Fruit fly (Drosophila melanogaster) whole organism, embryonic: ENCODE data around the gene CG7120.

Experiments
- Blimp-1 ChIP-seq: fragments of 200-800 bp; sonication (Bioruptor generic); optimal IDR thresholded peaks from 3 replicates; lab custom pipeline; 2018; ENCODE audit warnings: missing biosample characterization, missing genetic modification characterization, mild to moderate bottlenecking, moderate library complexity, missing genetic modification reagents
- CG10267 ChIP-seq: fragments of 200-800 bp; sonication (Bioruptor generic); optimal IDR thresholded peaks from 2 replicates; lab custom pipeline; 2018; ENCODE audit warnings: missing biosample characterization, mild to moderate bottlenecking, missing genetic modification characterization, moderate library complexity
- CG10959 ChIP-seq: fragments of 200-800 bp; sonication (Bioruptor generic); IDR thresholded peaks from 2 replicates; pipeline ENCODE4 v1.3.6; 2022; ENCODE audit warnings: missing biosample characterization, missing genetic modification characterization
- CG11093 ChIP-seq: fragments of 200-800 bp; sonication (Bioruptor generic); IDR thresholded peaks from 3 replicates; pipeline ENCODE4 v1.3.6; 2022; ENCODE audit warnings: missing biosample characterization, missing genetic modification characterization
- CG11560 ChIP-seq: fragments of 200-800 bp; sonication (Bioruptor generic); IDR thresholded peaks from 3 replicates; pipeline ENCODE4 v1.3.6; 2022; ENCODE audit warnings: missing biosample characterization, missing genetic modification characterization
- CG11695 ChIP-seq: fragments of 200-800 bp; sonication (Bioruptor generic); IDR thresholded peaks from 3 replicates; pipeline ENCODE4 v1.3.6; 2022; ENCODE audit warnings: missing biosample characterization, missing genetic modification characterization
- CG13296 ChIP-seq: fragments of 200-800 bp; sonication (Bioruptor generic); optimal IDR thresholded peaks from 3 replicates; lab custom pipeline; 2018; ENCODE audit warnings: missing biosample characterization, mild to moderate bottlenecking, missing genetic modification characterization
- CG17568 ChIP-seq: fragments of 200-800 bp; sonication (Bioruptor generic); optimal IDR thresholded peaks from 2 replicates; lab custom pipeline; 2018; ENCODE audit warnings: missing biosample characterization, mild to moderate bottlenecking, missing genetic modification characterization, moderate library complexity
- CG1832 ChIP-seq: fragments of 200-800 bp; sonication (Bioruptor generic); optimal IDR thresholded peaks from 2 replicates; lab custom pipeline; 2017; ENCODE audit warnings: missing biosample characterization, mild to moderate bottlenecking, missing genetic modification characterization, inconsistent platforms
- CG30403 ChIP-seq: fragments of 200-800 bp; sonication (Bioruptor generic); optimal IDR thresholded peaks from 3 replicates; lab custom pipeline; 2016; ENCODE audit warnings: missing biosample characterization, missing genetic modification characterization
- CG31224 ChIP-seq: fragments of 200-800 bp; sonication (Bioruptor generic); IDR thresholded peaks from 2 replicates; pipeline ENCODE4 v1.3.6; 2022; ENCODE audit warnings: missing biosample characterization, missing genetic modification characterization
- CG7928 ChIP-seq: fragments of 200-800 bp; sonication (Bioruptor generic); optimal IDR thresholded peaks from 2 replicates; lab custom pipeline; 2017; ENCODE audit warnings: missing biosample characterization, mild to moderate bottlenecking, missing genetic modification characterization
- CG7963 ChIP-seq: fragments of 200-800 bp; sonication (Bioruptor generic); IDR thresholded peaks from 3 replicates; pipeline ENCODE4 v1.3.6; 2022; ENCODE audit warnings: missing biosample characterization, missing genetic modification characterization; ENCODE audit not compliant: partially characterized antibody
- H2.0 ChIP-seq: fragments of 200-800 bp; sonication (Bioruptor generic); IDR thresholded peaks from 2 replicates; pipeline ENCODE4 v1.3.6; 2022; ENCODE audit warnings: missing biosample characterization, missing genetic modification characterization
- Hr39 ChIP-seq: fragments of >200 bp; optimal IDR thresholded peaks from 2 replicates; lab custom pipeline; 2017
- Kr ChIP-seq: fragments of 200-800 bp; sonication (Bioruptor generic); optimal IDR thresholded peaks from 2 replicates; lab custom pipeline; 2017; ENCODE audit warnings: missing biosample characterization, mild to moderate bottlenecking, missing genetic modification characterization
- Nf-YB ChIP-seq: fragments of 200-800 bp; sonication (Bioruptor generic); optimal IDR thresholded peaks from 3 replicates; lab custom pipeline; 2019; ENCODE audit warnings: missing biosample characterization, mild to moderate bottlenecking, missing genetic modification characterization, moderate library complexity
- Ravus ChIP-seq: fragments of 200-800 bp; sonication (Bioruptor generic); IDR thresholded peaks from 2 replicates; pipeline ENCODE4 v1.3.6; 2022; ENCODE audit warnings: missing biosample characterization, missing genetic modification characterization
- Xbp1 ChIP-seq: fragments of 200-800 bp; sonication (Bioruptor generic); optimal IDR thresholded peaks from 3 replicates; lab custom pipeline; 2016; ENCODE audit warnings: missing biosample characterization, mild to moderate bottlenecking, missing genetic modification characterization
- YL-1 ChIP-seq: fragments of 200-800 bp; sonication (Bioruptor generic); optimal IDR thresholded peaks from 3 replicates; lab custom pipeline; 2017; ENCODE audit warnings: missing biosample characterization, mild to moderate bottlenecking, missing genetic modification characterization
- ab ChIP-seq: fragments of 200-800 bp; sonication (Bioruptor generic); optimal IDR thresholded peaks from 2 replicates; lab custom pipeline; 2016; ENCODE audit warnings: missing biosample characterization, missing genetic modification characterization
- ac ChIP-seq: fragments of 200-800 bp; sonication (Bioruptor generic); optimal IDR thresholded peaks from 3 replicates; lab custom pipeline; 2017; ENCODE audit warnings: missing biosample characterization, mild to moderate bottlenecking, missing genetic modification characterization
- amos ChIP-seq: fragments of 200-800 bp; sonication (Bioruptor generic); IDR thresholded peaks from 2 replicates; pipeline ENCODE4 v1.3.6; 2022; ENCODE audit warnings: missing biosample characterization, missing genetic modification characterization; ENCODE audit not compliant: partially characterized antibody
- bcd ChIP-seq: fragments of 200-800 bp; sonication (Bioruptor generic); optimal IDR thresholded peaks from 2 replicates; lab custom pipeline; 2017; ENCODE audit warnings: missing biosample characterization, mild to moderate bottlenecking, missing genetic modification characterization
- corto ChIP-seq: fragments of 200-800 bp; sonication (Bioruptor generic); optimal IDR thresholded peaks from 2 replicates; lab custom pipeline; 2016; ENCODE audit warnings: missing biosample characterization, mild to moderate bottlenecking, missing genetic modification characterization, moderate library complexity
- crol ChIP-seq: fragments of 200-800 bp; sonication (Bioruptor generic); IDR thresholded peaks from 2 replicates; pipeline ENCODE4 v1.3.6; 2022; ENCODE audit warnings: missing biosample characterization, missing genetic modification characterization
- dimm ChIP-seq: fragments of 200-800 bp; sonication (Bioruptor generic); IDR thresholded peaks from 2 replicates; pipeline ENCODE4 v1.3.6; 2022; ENCODE audit warnings: missing biosample characterization, missing genetic modification characterization
- dysf ChIP-seq: fragments of 200-800 bp; sonication (Bioruptor generic); IDR thresholded peaks from 3 replicates; pipeline ENCODE4 v1.3.6; 2022; ENCODE audit warnings: missing biosample characterization, missing genetic modification characterization
- eve ChIP-seq, 2 experiments: fragments of >200 bp; optimal IDR thresholded peaks; 2 replicates each; lab custom pipeline; 2017; ENCODE audit warnings: missing biosample characterization in 2 of 2, missing genetic modification characterization in 2 of 2
- eyg ChIP-seq: fragments of 200-800 bp; sonication (Bioruptor generic); optimal IDR thresholded peaks from 3 replicates; lab custom pipeline; 2016; ENCODE audit warnings: missing biosample characterization, missing genetic modification characterization
- gfzf ChIP-seq: fragments of 200-800 bp; sonication (Bioruptor generic); optimal IDR thresholded peaks from 2 replicates; lab custom pipeline; 2016; ENCODE audit warnings: missing biosample characterization, mild to moderate bottlenecking, missing genetic modification characterization, moderate library complexity
- hth ChIP-seq: fragments of >200 bp; optimal IDR thresholded peaks from 2 replicates; lab custom pipeline; 2017; ENCODE audit warnings: inconsistent platforms
- insv ChIP-seq, 2 experiments: fragments of 200-800 bp; sonication (Bioruptor generic); optimal IDR thresholded peaks; 3 replicates each; lab custom pipeline; 2016 to 2018; ENCODE audit warnings: missing biosample characterization in 2 of 2, missing genetic modification characterization in 2 of 2
- kah ChIP-seq: fragments of 200-800 bp; sonication (Bioruptor generic); optimal IDR thresholded peaks from 2 replicates; lab custom pipeline; 2018; ENCODE audit warnings: missing biosample characterization, mild to moderate bottlenecking, missing genetic modification characterization
- kay ChIP-seq: fragments of 200-800 bp; sonication (Bioruptor generic); optimal IDR thresholded peaks from 2 replicates; lab custom pipeline; 2016; ENCODE audit warnings: missing biosample characterization, missing genetic modification characterization
- lmd ChIP-seq: fragments of 200-800 bp; sonication (Bioruptor generic); IDR thresholded peaks from 2 replicates; pipeline ENCODE4 v1.3.6; 2022; ENCODE audit warnings: missing biosample characterization, missing genetic modification characterization
- mam ChIP-seq: fragments of 200-800 bp; sonication (Bioruptor generic); optimal IDR thresholded peaks from 3 replicates; lab custom pipeline; 2016; ENCODE audit warnings: missing biosample characterization, missing genetic modification characterization
- nau ChIP-seq: fragments of 200-800 bp; sonication (Bioruptor generic); optimal IDR thresholded peaks from 3 replicates; lab custom pipeline; 2017; ENCODE audit warnings: missing biosample characterization, mild to moderate bottlenecking, missing genetic modification characterization, missing genetic modification reagents
- odd ChIP-seq: fragments of 200-800 bp; sonication (Bioruptor generic); optimal IDR thresholded peaks from 2 replicates; lab custom pipeline; 2017; ENCODE audit warnings: missing biosample characterization, mild to moderate bottlenecking, missing genetic modification characterization
- peb ChIP-seq: fragments of 200-800 bp; sonication (Bioruptor generic); IDR thresholded peaks from 2 replicates; pipeline ENCODE4 v1.3.6; 2022; ENCODE audit warnings: missing biosample characterization, missing genetic modification characterization
- prd ChIP-seq, 3 experiments: fragments of >200 bp in 2 of 3; fragments of 200-800 bp in 1 of 3; sonication (Bioruptor generic) in 1 of 3; optimal IDR thresholded peaks in 2 of 3; IDR thresholded peaks in 1 of 3; 2 replicates in 2 of 3; 3 replicates in 1 of 3; pipeline versions ENCODE4 v1.3.6 to Lab custom; 2017 to 2022; ENCODE audit warnings: missing biosample characterization in 1 of 3, missing genetic modification characterization in 1 of 3
- run ChIP-seq: fragments of 200-800 bp; sonication (Bioruptor generic); optimal IDR thresholded peaks from 3 replicates; lab custom pipeline; 2018; ENCODE audit warnings: missing biosample characterization, mild to moderate bottlenecking, missing genetic modification characterization
- sisA ChIP-seq: fragments of 200-800 bp; sonication (Bioruptor generic); IDR thresholded peaks from 2 replicates; pipeline ENCODE4 v1.3.6; 2022; ENCODE audit warnings: missing biosample characterization, missing genetic modification characterization
- slp2 ChIP-seq: fragments of 200-800 bp; sonication (Bioruptor generic); optimal IDR thresholded peaks from 2 replicates; lab custom pipeline; 2016; ENCODE audit warnings: missing biosample characterization, missing genetic modification characterization
- stc ChIP-seq: fragments of 200-800 bp; sonication (Bioruptor generic); IDR thresholded peaks from 2 replicates; pipeline ENCODE4 v1.3.6; 2022; ENCODE audit warnings: missing biosample characterization, missing genetic modification characterization
- tap ChIP-seq: fragments of 200-800 bp; optimal IDR thresholded peaks from 3 replicates; lab custom pipeline; 2019; ENCODE audit warnings: missing biosample characterization, mild to moderate bottlenecking, missing genetic modification characterization, moderate library complexity
- tll ChIP-seq, 2 experiments: fragments of 200-800 bp in 1 of 2; fragments of >200 bp in 1 of 2; sonication (Bioruptor generic) in 1 of 2; optimal IDR thresholded peaks; 2 replicates each; lab custom pipeline; 2017 to 2019; ENCODE audit warnings: missing biosample characterization in 2 of 2, missing genetic modification characterization in 2 of 2, mild to moderate bottlenecking in 1 of 2, moderate library complexity in 1 of 2
- ttk ChIP-seq: fragments of 200-800 bp; sonication (Bioruptor generic); IDR thresholded peaks from 2 replicates; pipeline ENCODE4 v2.1.2; 2022; ENCODE audit warnings: missing biosample characterization, missing genetic modification characterization
- twi ChIP-seq: fragments of 200-800 bp; optimal IDR thresholded peaks from 2 replicates; lab custom pipeline; 2019; ENCODE audit warnings: missing biosample characterization, mild to moderate bottlenecking, missing genetic modification characterization, moderate library complexity
- vvl ChIP-seq: fragments of 200-800 bp; sonication (Bioruptor generic); IDR thresholded peaks from 2 replicates; pipeline ENCODE4 v1.3.6; 2022; ENCODE audit warnings: missing biosample characterization, missing genetic modification characterization

CG7120 gene

DNA sequence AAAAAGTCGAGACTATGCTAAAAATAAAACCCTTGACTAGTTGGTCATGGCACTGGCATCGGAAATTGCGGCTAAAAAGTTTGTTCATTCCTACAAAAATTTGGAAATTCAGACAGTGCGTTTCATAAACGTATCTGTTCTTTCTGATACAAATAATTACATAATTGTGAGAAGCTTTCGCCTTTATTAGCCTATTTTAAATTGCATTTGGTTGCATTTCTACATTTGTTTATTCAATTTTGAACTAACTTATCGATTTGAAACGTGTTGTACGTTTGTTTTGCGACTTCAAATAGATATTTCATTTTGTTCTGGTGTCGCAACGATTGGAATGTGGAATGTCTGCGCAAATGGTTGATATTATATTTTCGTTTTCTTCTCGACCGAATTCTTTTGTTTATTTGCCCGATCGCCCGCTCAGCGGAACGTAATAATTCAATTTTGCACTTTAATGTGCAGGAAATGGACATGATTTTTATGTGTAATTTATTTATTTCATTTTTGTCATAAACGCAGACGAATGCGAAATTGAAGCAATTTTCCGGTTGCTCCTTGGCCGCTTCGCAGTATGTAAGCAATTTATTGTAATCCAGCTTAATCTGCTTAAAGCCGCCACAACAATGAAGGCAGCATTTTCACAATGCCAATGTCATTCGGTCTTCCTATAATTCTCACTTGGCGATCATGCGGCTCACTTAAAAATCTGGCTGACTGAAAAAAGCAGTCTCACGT lies 50.4 kb downstream of the CG7120 start (continued):
- TF ChIP-seq mam (GFP tag; lab: Kevin White, UChicago) (peak; percentile 60), YL-1 (GFP tag; lab: Kevin White, UChicago) (no peak), kay (GFP tag; lab: Kevin White, UChicago) (no peak), eyg (GFP tag; lab: Kevin White, UChicago) (no peak), twi (tag; lab: Kevin White, UChicago) (no peak), CG11093 (GFP tag; lab: Robert Waterston, UW) (no peak), sisA (GFP tag; lab: Robert Waterston, UW) (peak; percentile 46; the same call in 1 of the 2 replicates), Nf-YB (GFP tag; lab: Kevin White, UChicago) (no peak), H2.0 (GFP tag; lab: Robert Waterston, UW) (peak; percentile 47; the same call in 1 of the 2 replicates), CG7963 (GFP tag; lab: Robert Waterston, UW) (no peak), ab (no peak), tll (GFP tag; optimal IDR thresholded peaks at IDR 0.05; lab: Kevin White, UChicago) (no peak), eve (GFP tag; optimal IDR thresholded peaks at IDR 0.05; lab: Kevin White, UChicago) (no peak), peb (no peak), CG31224 (GFP tag; lab: Robert Waterston, UW) (peak; percentile 32; the same call in 1 of the 2 replicates), CG30403 (GFP tag; lab: Kevin White, UChicago) (peak; percentile 62), Xbp1 (GFP tag; lab: Kevin White, UChicago) (peak; percentile 62), hth (lab: Kevin White, UChicago) (no peak), CG10959 (GFP tag; lab: Robert Waterston, UW) (no peak), odd (GFP tag; lab: Kevin White, UChicago) (peak; percentile 42), CG11560 (tag; lab: Robert Waterston, UW) (no peak), prd (optimal IDR thresholded peaks at IDR 0.05; lab: Kevin White, UChicago) (no peak), prd (GFP tag; IDR thresholded peaks at IDR 0.05; lab: Robert Waterston, UW) (no peak), Blimp-1 (GFP tag; lab: Kevin White, UChicago) (peak; percentile 31), CG17568 (GFP tag; lab: Kevin White, UChicago) (peak; percentile 56), lmd (GFP tag; lab: Robert Waterston, UW) (peak; percentile 63; the same call in 1 of the 2 replicates), CG7928 (GFP tag; lab: Kevin White, UChicago) (peak; percentile 37), CG13296 (GFP tag; lab: Kevin White, UChicago) (peak; percentile 69), Hr39 (lab: Kevin White, UChicago) (no peak), kah (GFP tag; lab: Kevin White, UChicago) (peak; percentile 27), nau (GFP tag; lab: Kevin White, UChicago) (no peak), Ravus (no peak; the same call in 1 of the 2 replicates), ttk (GFP tag; lab: Robert Waterston, UW) (no peak), insv (GFP tag; optimal IDR thresholded peaks at IDR 0.05; lab: Kevin White, UChicago) (no peak), CG11695 (GFP tag; lab: Robert Waterston, UW) (peak; percentile 79), ac (GFP tag; lab: Kevin White, UChicago) (no peak), gfzf (no peak), bcd (GFP tag; lab: Kevin White, UChicago) (peak; percentile 33), dysf (peak; percentile 62; the same call in 2 of the 3 replicates), dimm (no peak), tap (peak; percentile 51), amos (GFP tag; lab: Robert Waterston, UW) (no peak), CG10267 (tag; lab: Kevin White, UChicago) (peak; percentile 20), corto (GFP tag; lab: Kevin White, UChicago) (no peak), stc (no peak; the same call in 1 of the 2 replicates), slp2 (peak; percentile 15), crol (GFP tag; lab: Robert Waterston, UW) (no peak), Kr (GFP tag; lab: Kevin White, UChicago) (no peak), CG1832 (GFP tag; lab: Kevin White, UChicago) (no peak), run (tag; lab: Kevin White, UChicago) (no peak), vvl (GFP tag; lab: Robert Waterston, UW) (no peak; the same call in 1 of the 2 replicates)
